Fruit fly (Drosophila melanogaster) whole organism, embryonic: Measurements from ENCODE around the gene CG31100.

ENCODE experiments used
- Atf3 ChIP-seq: fragments of 200-800 bp; sonication (Bioruptor generic); optimal IDR thresholded peaks from 3 replicates; lab custom pipeline; 2016; ENCODE audit warnings: missing biosample characterization, missing genetic modification characterization
- Awh ChIP-seq: fragments of 200-800 bp; sonication (Bioruptor generic); IDR thresholded peaks from 2 replicates; pipeline ENCODE4, ENCODE4 v1.3.6; 2022; ENCODE audit warnings: missing biosample characterization, missing genetic modification characterization
- CG10431 ChIP-seq: fragments of 200-800 bp; sonication (Bioruptor generic); optimal IDR thresholded peaks from 3 replicates; lab custom pipeline; 2018; ENCODE audit warnings: missing biosample characterization, mild to moderate bottlenecking, missing genetic modification characterization
- CG11456 ChIP-seq: fragments of 200-800 bp; sonication (Bioruptor generic); IDR thresholded peaks from 3 replicates; pipeline ENCODE4 v1.3.6; 2022; ENCODE audit warnings: missing biosample characterization, missing genetic modification characterization
- CG12299 ChIP-seq: fragments of 200-800 bp; sonication (Bioruptor generic); optimal IDR thresholded peaks from 2 replicates; lab custom pipeline; 2018; ENCODE audit warnings: missing biosample characterization, mild to moderate bottlenecking, missing genetic modification characterization
- CG1233 ChIP-seq: fragments of 200-800 bp; sonication (Bioruptor generic); optimal IDR thresholded peaks from 4 replicates; lab custom pipeline; 2018; ENCODE audit warnings: missing biosample characterization, mild to moderate bottlenecking, missing genetic modification characterization
- CG12744 ChIP-seq: fragments of 200-800 bp; sonication (Bioruptor generic); optimal IDR thresholded peaks from 2 replicates; lab custom pipeline; 2016; ENCODE audit warnings: missing biosample characterization, missing genetic modification characterization
- CG13123 ChIP-seq: fragments of 200-800 bp; sonication (Bioruptor generic); optimal IDR thresholded peaks from 2 replicates; lab custom pipeline; 2016; ENCODE audit warnings: missing biosample characterization, missing genetic modification characterization
- CG13894 ChIP-seq: fragments of 200-800 bp; sonication (Bioruptor generic); optimal IDR thresholded peaks from 3 replicates; lab custom pipeline; 2018; ENCODE audit warnings: missing biosample characterization, mild to moderate bottlenecking, missing genetic modification characterization, moderate library complexity
- CG14710 ChIP-seq: fragments of 200-800 bp; sonication (Bioruptor generic); optimal IDR thresholded peaks from 3 replicates; lab custom pipeline; 2019; ENCODE audit warnings: missing biosample characterization, mild to moderate bottlenecking, missing genetic modification characterization, moderate library complexity
- CG14860 ChIP-seq: fragments of 200-800 bp; sonication (Bioruptor generic); IDR thresholded peaks from 3 replicates; pipeline ENCODE4 v1.3.6; 2022; ENCODE audit warnings: missing biosample characterization, missing genetic modification characterization; ENCODE audit not compliant: partially characterized antibody
- CG1602 ChIP-seq: fragments of 200-800 bp; sonication (Bioruptor generic); optimal IDR thresholded peaks from 3 replicates; lab custom pipeline; 2016; ENCODE audit warnings: missing biosample characterization, missing genetic modification characterization
- CG1647 ChIP-seq: fragments of 200-800 bp; sonication (Bioruptor generic); optimal IDR thresholded peaks from 3 replicates; lab custom pipeline; 2016; ENCODE audit warnings: missing biosample characterization, missing genetic modification characterization
- CG18764 ChIP-seq: fragments of 200-800 bp; sonication (Bioruptor generic); optimal IDR thresholded peaks from 3 replicates; lab custom pipeline; 2016; ENCODE audit warnings: missing biosample characterization, missing genetic modification characterization
- CG2199 ChIP-seq: fragments of 200-800 bp; sonication (Bioruptor generic); IDR thresholded peaks from 3 replicates; pipeline ENCODE4 v1.3.6; 2022; ENCODE audit warnings: missing biosample characterization, missing genetic modification characterization
- CG2712 ChIP-seq: fragments of 200-800 bp; optimal IDR thresholded peaks from 3 replicates; lab custom pipeline; 2019; ENCODE audit warnings: missing biosample characterization, mild to moderate bottlenecking, missing genetic modification characterization, moderate library complexity
- CG31388 ChIP-seq: fragments of 200-800 bp; sonication (Bioruptor generic); optimal IDR thresholded peaks from 2 replicates; lab custom pipeline; 2016; ENCODE audit warnings: missing biosample characterization, missing genetic modification characterization
- CG32767 ChIP-seq: fragments of 200-800 bp; sonication (Bioruptor generic); IDR thresholded peaks from 2 replicates; pipeline ENCODE4 v1.3.6; 2022; ENCODE audit warnings: missing biosample characterization, missing genetic modification characterization
- CG4730 ChIP-seq: fragments of 200-800 bp; sonication (Bioruptor generic); IDR thresholded peaks from 2 replicates; pipeline ENCODE4 v1.3.6; 2022; ENCODE audit warnings: missing biosample characterization, missing genetic modification characterization
- CG7963 ChIP-seq: fragments of 200-800 bp; sonication (Bioruptor generic); IDR thresholded peaks from 3 replicates; pipeline ENCODE4 v1.3.6; 2022; ENCODE audit warnings: missing biosample characterization, missing genetic modification characterization; ENCODE audit not compliant: partially characterized antibody
- CG9609 ChIP-seq: fragments of 200-800 bp; sonication (Bioruptor generic); optimal IDR thresholded peaks from 3 replicates; lab custom pipeline; 2016; ENCODE audit warnings: missing biosample characterization, missing genetic modification characterization
- CG9727 ChIP-seq: fragments of 200-800 bp; sonication (Bioruptor generic); optimal IDR thresholded peaks from 3 replicates; lab custom pipeline; 2017; ENCODE audit warnings: missing biosample characterization, mild to moderate bottlenecking, missing genetic modification characterization
- CG9817 ChIP-seq: fragments of 200-800 bp; sonication (Bioruptor generic); optimal IDR thresholded peaks from 2 replicates; lab custom pipeline; 2018; ENCODE audit warnings: missing biosample characterization, mild to moderate bottlenecking, missing genetic modification characterization, moderate library complexity
- CHES-1-like ChIP-seq: fragments of 200-800 bp; sonication (Bioruptor generic); optimal IDR thresholded peaks from 2 replicates; lab custom pipeline; 2016; ENCODE audit warnings: missing biosample characterization, missing genetic modification characterization
- HLH54F ChIP-seq: fragments of 200-800 bp; sonication (Bioruptor generic); optimal IDR thresholded peaks from 3 replicates; lab custom pipeline; 2016; ENCODE audit warnings: missing biosample characterization, missing genetic modification characterization
- HLHmδ ChIP-seq: fragments of 200-800 bp; sonication (Bioruptor generic); optimal IDR thresholded peaks from 2 replicates; lab custom pipeline; 2018; ENCODE audit warnings: missing biosample characterization, mild to moderate bottlenecking, missing genetic modification characterization, moderate library complexity
- Hmr ChIP-seq: fragments of 200-800 bp; sonication (Bioruptor generic); optimal IDR thresholded peaks from 3 replicates; lab custom pipeline; 2017; ENCODE audit warnings: mild to moderate bottlenecking, missing biosample characterization, missing genetic modification reagents, missing genetic modification characterization
- Max ChIP-seq: fragments of 200-800 bp; sonication (Bioruptor generic); optimal IDR thresholded peaks from 2 replicates; lab custom pipeline; 2016; ENCODE audit warnings: missing biosample characterization, mild to moderate bottlenecking, missing genetic modification characterization
- Myb ChIP-seq: fragments of 200-800 bp; sonication (Bioruptor generic); optimal IDR thresholded peaks from 2 replicates; lab custom pipeline; 2016; ENCODE audit warnings: missing biosample characterization, missing genetic modification characterization
- Poxn ChIP-seq: fragments of 200-800 bp; sonication (Bioruptor generic); IDR thresholded peaks from 2 replicates; pipeline ENCODE4 v1.3.6; 2022; ENCODE audit warnings: missing biosample characterization, missing genetic modification characterization
- Sox100B ChIP-seq: fragments of 200-800 bp; sonication (Bioruptor generic); optimal IDR thresholded peaks from 3 replicates; lab custom pipeline; 2018; ENCODE audit warnings: missing biosample characterization, mild to moderate bottlenecking, missing genetic modification characterization
- ab ChIP-seq: fragments of 200-800 bp; sonication (Bioruptor generic); optimal IDR thresholded peaks from 2 replicates; lab custom pipeline; 2016; ENCODE audit warnings: missing biosample characterization, missing genetic modification characterization
- ara ChIP-seq: fragments of 200-800 bp; sonication (Bioruptor generic); IDR thresholded peaks from 2 replicates; pipeline ENCODE4 v1.3.6; 2022; ENCODE audit warnings: missing biosample characterization, missing genetic modification characterization
- ase ChIP-seq: fragments of 200-800 bp; sonication (Bioruptor generic); IDR thresholded peaks from 3 replicates; pipeline ENCODE4 v1.3.6; 2022; ENCODE audit warnings: missing biosample characterization, missing genetic modification characterization
- cwo ChIP-seq: fragments of 200-800 bp; sonication (Bioruptor generic); optimal IDR thresholded peaks from 3 replicates; lab custom pipeline; 2017; ENCODE audit warnings: missing biosample characterization, missing genetic modification characterization, mild to moderate bottlenecking, moderate library complexity, missing genetic modification reagents
- da ChIP-seq: fragments of 200-800 bp; sonication (Bioruptor generic); optimal IDR thresholded peaks from 2 replicates; lab custom pipeline; 2016; ENCODE audit warnings: missing biosample characterization, missing genetic modification characterization
- disco-r ChIP-seq: fragments of 200-800 bp; sonication (Bioruptor generic); optimal IDR thresholded peaks from 2 replicates; lab custom pipeline; 2016; ENCODE audit warnings: missing biosample characterization, missing genetic modification characterization
- hb ChIP-seq: fragments of 200-800 bp; sonication (Bioruptor generic); IDR thresholded peaks from 3 replicates; pipeline ENCODE4 v1.3.6; 2022; ENCODE audit warnings: missing biosample characterization, missing genetic modification characterization; ENCODE audit not compliant: partially characterized antibody
- hbn ChIP-seq: fragments of 200-800 bp; sonication (Bioruptor generic); IDR thresholded peaks from 2 replicates; pipeline ENCODE4 v1.3.6; 2022; ENCODE audit warnings: missing biosample characterization, missing genetic modification characterization; ENCODE audit not compliant: partially characterized antibody
- nom ChIP-seq: fragments of 200-800 bp; sonication (Bioruptor generic); optimal IDR thresholded peaks from 2 replicates; lab custom pipeline; 2017; ENCODE audit warnings: missing biosample characterization, missing genetic modification characterization, mild to moderate bottlenecking, moderate library complexity, missing genetic modification reagents
- oc ChIP-seq: fragments of 200-800 bp; sonication (Bioruptor generic); optimal IDR thresholded peaks from 2 replicates; lab custom pipeline; 2018; ENCODE audit warnings: missing biosample characterization, mild to moderate bottlenecking, missing genetic modification characterization, moderate library complexity
- phol ChIP-seq: fragments of 200-800 bp; sonication (Bioruptor generic); optimal IDR thresholded peaks from 3 replicates; lab custom pipeline; 2018; ENCODE audit warnings: missing biosample characterization, mild to moderate bottlenecking, missing genetic modification characterization, moderate library complexity
- salm ChIP-seq: fragments of 200-800 bp; sonication (Bioruptor generic); optimal IDR thresholded peaks from 2 replicates; lab custom pipeline; 2018; ENCODE audit warnings: missing biosample characterization, mild to moderate bottlenecking, missing genetic modification characterization
- slou ChIP-seq: fragments of 200-800 bp; sonication (Bioruptor generic); optimal IDR thresholded peaks from 3 replicates; lab custom pipeline; 2016; ENCODE audit warnings: missing biosample characterization, missing genetic modification characterization
- toy ChIP-seq: fragments of 200-800 bp; sonication (Bioruptor generic); IDR thresholded peaks from 2 replicates; pipeline ENCODE4 v1.3.6; 2022; ENCODE audit warnings: missing biosample characterization, missing genetic modification characterization
- unpg ChIP-seq: fragments of 200-800 bp; sonication (Bioruptor generic); optimal IDR thresholded peaks from 3 replicates; lab custom pipeline; 2018; ENCODE audit warnings: missing biosample characterization, mild to moderate bottlenecking, missing genetic modification characterization, moderate library complexity
- wdn ChIP-seq: fragments of 200-800 bp; sonication (Bioruptor generic); IDR thresholded peaks from 2 replicates; pipeline ENCODE4 v1.3.6; 2022; ENCODE audit warnings: missing biosample characterization, missing genetic modification characterization
- zf30C ChIP-seq: fragments of 200-800 bp; sonication (Bioruptor generic); optimal IDR thresholded peaks from 3 replicates; lab custom pipeline; 2018; ENCODE audit warnings: missing biosample characterization, mild to moderate bottlenecking, missing genetic modification characterization

The CG31100 gene

dm6 chr3R:8992928-8993579 lies 10.4 kb downstream of the CG31100 start, which contains the start of gene CG11975 (continued):
- TF ChIP-seq cwo (peak; percentile 60), CG9727 (GFP tag; lab: Kevin White, UChicago) (peak; percentile 60), ab (no peak), wdn (GFP tag; lab: Robert Waterston, UW) (peak; percentile 24; the same call in 1 of the 2 replicates), Awh (GFP tag; lab: Robert Waterston, UW) (0 out of 2 replicates have a peak, but pooled peaks have one; percentile 44), Max (GFP tag; lab: Kevin White, UChicago) (peak; percentile 79), CG31388 (GFP tag; lab: Kevin White, UChicago) (peak; percentile 14), CG7963 (GFP tag; lab: Robert Waterston, UW) (0 out of 3 replicates have a peak, but pooled peaks have one; percentile 4), da (GFP tag; lab: Kevin White, UChicago) (peak; percentile 50), CG9609 (GFP tag; lab: Kevin White, UChicago) (peak; percentile 79), CG10431 (GFP tag; lab: Kevin White, UChicago) (no peak), CHES-1-like (GFP tag; lab: Kevin White, UChicago) (peak; percentile 94), Myb (GFP tag; lab: Kevin White, UChicago) (peak; percentile 74), disco-r (GFP tag; lab: Kevin White, UChicago) (peak; percentile 72), CG2712 (peak; percentile 74), phol (tag; lab: Kevin White, UChicago) (peak; percentile 83), toy (GFP tag; lab: Robert Waterston, UW) (no peak), CG12299 (tag; lab: Kevin White, UChicago) (peak; percentile 49), CG2199 (GFP tag; lab: Robert Waterston, UW) (no peak), CG1233 (GFP tag; lab: Kevin White, UChicago) (peak; percentile 48), Atf3 (GFP tag; lab: Kevin White, UChicago) (peak; percentile 46), CG14710 (tag; lab: Kevin White, UChicago) (peak; percentile 81), CG1602 (GFP tag; lab: Kevin White, UChicago) (peak; percentile 73), HLH54F (GFP tag; lab: Kevin White, UChicago) (peak; percentile 92), CG14860 (peak; percentile 43; the same call in 1 of the 3 replicates), unpg (GFP tag; lab: Kevin White, UChicago) (no peak), ara (GFP tag; lab: Robert Waterston, UW) (no peak), salm (tag; lab: Kevin White, UChicago) (no peak), CG1647 (GFP tag; lab: Kevin White, UChicago) (peak; percentile 65), CG11456 (GFP tag; lab: Robert Waterston, UW) (peak; percentile 70; the same call in 2 of the 3 replicates), Poxn (0 out of 2 replicates have a peak, but pooled peaks have one; percentile 21), oc (tag; lab: Kevin White, UChicago) (no peak), CG13894 (tag; lab: Kevin White, UChicago) (no peak), CG9817 (tag; lab: Kevin White, UChicago) (peak; percentile 72), ase (GFP tag; lab: Robert Waterston, UW) (0 out of 3 replicates have a peak, but pooled peaks have one; percentile 38), CG4730 (0 out of 2 replicates have a peak, but pooled peaks have one; percentile 24), hbn (peak; percentile 52; the same call in 1 of the 2 replicates), Hmr (GFP tag; lab: Kevin White, UChicago) (peak; percentile 80), CG18764 (peak; percentile 62), hb (GFP tag; lab: Robert Waterston, UW) (0 out of 3 replicates have a peak, but pooled peaks have one; percentile 11), slou (GFP tag; lab: Kevin White, UChicago) (peak; percentile 70), CG13123 (GFP tag; lab: Kevin White, UChicago) (peak; percentile 36), Sox100B (no peak), HLHmδ (GFP tag; lab: Kevin White, UChicago) (no peak), CG12744 (GFP tag; lab: Kevin White, UChicago) (peak; percentile 75), CG32767 (GFP tag; lab: Robert Waterston, UW) (no peak), zf30C (GFP tag; lab: Kevin White, UChicago) (no peak), nom (no peak)
